Worm (Caenorhabditis elegans) whole organism, L1 larva: ENCODE data around the gene M04D8.7.

Experiments used
- C04F5.9 ChIP-seq: sonication (generic microtip); optimal IDR thresholded peaks from 2 replicates; lab custom pipeline; 2016; ENCODE audit warnings: missing genetic modification characterization, missing compliant biosample characterization
- C16A3.4 ChIP-seq: fragments of 150-350 bp; optimal IDR thresholded peaks from 2 replicates; lab custom pipeline; 2014; ENCODE audit warnings: missing biosample characterization, missing genetic modification characterization
- aha-1 ChIP-seq: fragments of 150-350 bp; optimal IDR thresholded peaks from 2 replicates; lab custom pipeline; 2014; ENCODE audit warnings: missing biosample characterization, missing genetic modification characterization
- alr-1 ChIP-seq: fragments of 200-800 bp; sonication (Bioruptor generic); optimal IDR thresholded peaks from 2 replicates; lab custom pipeline; 2018; ENCODE audit warnings: borderline replicate concordance, mild to moderate bottlenecking, missing genetic modification characterization, missing compliant biosample characterization
- aly-2 ChIP-seq: fragments of 150-350 bp; optimal IDR thresholded peaks from 2 replicates; lab custom pipeline; 2014; ENCODE audit warnings: missing biosample characterization, missing genetic modification characterization
- ceh-82 ChIP-seq, 3 experiments: fragments of 150-350 bp in 1 of 3; sonication (generic microtip) in 2 of 3; optimal IDR thresholded peaks; 2 replicates each; lab custom pipeline; 2014 to 2017; ENCODE audit warnings: missing biosample characterization in 3 of 3, missing genetic modification characterization in 3 of 3
- ceh-90 ChIP-seq: sonication (generic microtip); optimal IDR thresholded peaks from 2 replicates; lab custom pipeline; 2016; ENCODE audit warnings: missing genetic modification characterization, missing compliant biosample characterization
- ces-1 ChIP-seq: fragments of 150-350 bp; optimal IDR thresholded peaks from 2 replicates; lab custom pipeline; 2014; ENCODE audit warnings: missing biosample characterization, missing genetic modification reagents, missing genetic modification characterization
- dpl-1 ChIP-seq, 3 experiments: fragments of 150-350 bp in 2 of 3; sonication (generic microtip) in 1 of 3; optimal IDR thresholded peaks; 2 replicates each; lab custom pipeline; 2014 to 2017; ENCODE audit warnings: missing biosample characterization in 3 of 3, missing genetic modification characterization in 3 of 3, missing genetic modification reagents in 3 of 3
- dsc-1 ChIP-seq: sonication (generic microtip); optimal IDR thresholded peaks from 2 replicates; lab custom pipeline; 2016; ENCODE audit warnings: mild to moderate bottlenecking, missing genetic modification characterization, missing compliant biosample characterization
- efl-3 ChIP-seq: fragments of 200-800 bp; sonication (Bioruptor generic); optimal IDR thresholded peaks from 2 replicates; lab custom pipeline; 2018; ENCODE audit warnings: mild to moderate bottlenecking, missing genetic modification characterization, missing compliant biosample characterization
- egl-13 ChIP-seq: sonication (generic microtip); optimal IDR thresholded peaks from 2 replicates; lab custom pipeline; 2016; ENCODE audit warnings: missing genotype, missing genetic modification reagents, missing genetic modification characterization, missing compliant biosample characterization
- egl-27 ChIP-seq, 2 experiments: fragments of 150-350 bp in 1 of 2; sonication (generic microtip); optimal IDR thresholded peaks; 3 replicates each; lab custom pipeline; 2017 to 2018; ENCODE audit warnings: missing biosample characterization in 2 of 2, missing genetic modification characterization in 2 of 2, missing genetic modification reagents in 2 of 2
- elt-2 ChIP-seq: sonication (generic microtip); optimal IDR thresholded peaks from 2 replicates; lab custom pipeline; 2016; ENCODE audit warnings: missing genetic modification characterization, mild to moderate bottlenecking, inconsistent platforms, missing compliant biosample characterization, missing genetic modification reagents
- elt-3 ChIP-seq, 6 experiments: fragments of 150-350 bp in 1 of 6; sonication (generic microtip); optimal IDR thresholded peaks; 2 replicates each; lab custom pipeline; 2017 to 2018; ENCODE audit warnings: missing biosample characterization in 6 of 6, missing genetic modification characterization in 6 of 6, inconsistent platforms in 1 of 6
- fkh-8 ChIP-seq: sonication (generic microtip); optimal IDR thresholded peaks from 2 replicates; lab custom pipeline; 2016; ENCODE audit warnings: mild to moderate bottlenecking, missing genetic modification characterization, missing compliant biosample characterization
- isw-1 ChIP-seq: fragments of 200-800 bp; sonication (Bioruptor generic); IDR thresholded peaks from 2 replicates; pipeline ENCODE4 v1.3.6; 2022; ENCODE audit warnings: missing genetic modification characterization, missing compliant biosample characterization
- lin-14 ChIP-seq: fragments of 200-800 bp; sonication (Bioruptor generic); optimal IDR thresholded peaks from 2 replicates; lab custom pipeline; 2018; ENCODE audit warnings: mild to moderate bottlenecking, missing genetic modification characterization, moderate library complexity, missing compliant biosample characterization
- lin-35 ChIP-seq, 2 experiments: fragments of 150-350 bp; optimal IDR thresholded peaks; 2 replicates each; lab custom pipeline; 2014; ENCODE audit warnings: missing biosample characterization in 2 of 2, missing genetic modification characterization in 2 of 2, missing genetic modification reagents in 2 of 2
- lin-39 ChIP-seq: fragments of 150-350 bp; optimal IDR thresholded peaks from 2 replicates; lab custom pipeline; 2014; ENCODE audit warnings: missing biosample characterization, missing genetic modification reagents, missing genetic modification characterization
- lir-3 ChIP-seq: sonication (generic microtip); optimal IDR thresholded peaks from 2 replicates; lab custom pipeline; 2016; ENCODE audit warnings: mild to moderate bottlenecking, missing genetic modification characterization, moderate library complexity, missing compliant biosample characterization; ENCODE audit not compliant: poor library complexity
- mab-9 ChIP-seq: fragments of 200-800 bp; sonication (Bioruptor generic); IDR thresholded peaks from 2 replicates; pipeline ENCODE4 v1.3.6; 2022; ENCODE audit warnings: missing genetic modification reagents, missing genetic modification characterization, missing compliant biosample characterization
- mdl-1 ChIP-seq, 2 experiments: fragments of 150-350 bp; optimal IDR thresholded peaks; 2 replicates each; lab custom pipeline; 2014 to 2017; ENCODE audit warnings: missing biosample characterization in 2 of 2, missing genetic modification characterization in 2 of 2, inconsistent platforms in 1 of 2
- mep-1 ChIP-seq: fragments of 150-350 bp; optimal IDR thresholded peaks from 2 replicates; lab custom pipeline; 2014; ENCODE audit warnings: missing biosample characterization, missing genetic modification characterization
- nhr-11 ChIP-seq: fragments of 150-350 bp; optimal IDR thresholded peaks from 2 replicates; lab custom pipeline; 2014; ENCODE audit warnings: missing biosample characterization, missing genetic modification characterization
- nhr-19 ChIP-seq: fragments of 200-800 bp; sonication (Bioruptor generic); conservative IDR thresholded peaks from 2 replicates; pipeline ENCODE4 v1.3.6; 2022; ENCODE audit warnings: missing genetic modification characterization, missing compliant biosample characterization
- nhr-20 ChIP-seq: sonication (generic microtip); optimal IDR thresholded peaks from 2 replicates; lab custom pipeline; 2016; ENCODE audit warnings: mild to moderate bottlenecking, missing genetic modification characterization, missing compliant biosample characterization
- nhr-237 ChIP-seq: fragments of 150-350 bp; optimal IDR thresholded peaks from 2 replicates; lab custom pipeline; 2014; ENCODE audit warnings: missing biosample characterization, missing genetic modification characterization
- nhr-28 ChIP-seq: fragments of 150-350 bp; optimal IDR thresholded peaks from 2 replicates; lab custom pipeline; 2014; ENCODE audit warnings: missing biosample characterization, missing genetic modification characterization
- nhr-47 ChIP-seq: sonication (generic microtip); optimal IDR thresholded peaks from 2 replicates; lab custom pipeline; 2016; ENCODE audit warnings: mild to moderate bottlenecking, missing genetic modification characterization, moderate library complexity, missing compliant biosample characterization
- nhr-71 ChIP-seq: sonication (generic microtip); optimal IDR thresholded peaks from 2 replicates; lab custom pipeline; 2016; ENCODE audit warnings: mild to moderate bottlenecking, missing genetic modification characterization, moderate library complexity, missing compliant biosample characterization
- nhr-77 ChIP-seq: fragments of 150-350 bp; optimal IDR thresholded peaks from 2 replicates; lab custom pipeline; 2014; ENCODE audit warnings: missing biosample characterization, missing genetic modification characterization
- pag-3 ChIP-seq: sonication (generic microtip); optimal IDR thresholded peaks from 2 replicates; lab custom pipeline; 2017; ENCODE audit warnings: missing genetic modification characterization, mild to moderate bottlenecking, missing compliant biosample characterization, antibody characterized with exemption, borderline replicate concordance; ENCODE audit not compliant: insufficient read depth
- pax-3 ChIP-seq: fragments of 200-800 bp; sonication (Bioruptor generic); optimal IDR thresholded peaks from 2 replicates; lab custom pipeline; 2018; ENCODE audit warnings: mild to moderate bottlenecking, missing genetic modification characterization, moderate library complexity, missing compliant biosample characterization
- skn-1 ChIP-seq: fragments of 150-350 bp; optimal IDR thresholded peaks from 2 replicates; lab custom pipeline; 2014; ENCODE audit warnings: missing biosample characterization, missing genetic modification characterization
- snpc-4 ChIP-seq: fragments of 150-350 bp; optimal IDR thresholded peaks from 2 replicates; lab custom pipeline; 2014; ENCODE audit warnings: missing biosample characterization, missing genetic modification characterization
- snu-23 ChIP-seq: sonication (generic microtip); optimal IDR thresholded peaks from 2 replicates; lab custom pipeline; 2016; ENCODE audit warnings: missing genetic modification characterization, missing compliant biosample characterization
- sox-4 ChIP-seq: sonication (generic microtip); optimal IDR thresholded peaks from 2 replicates; lab custom pipeline; 2016; ENCODE audit warnings: missing genetic modification characterization, missing compliant biosample characterization
- swsn-7 ChIP-seq: sonication (generic microtip); optimal IDR thresholded peaks from 2 replicates; lab custom pipeline; 2016; ENCODE audit warnings: missing genetic modification characterization, missing compliant biosample characterization
- tbx-2 ChIP-seq: sonication (generic microtip); optimal IDR thresholded peaks from 2 replicates; lab custom pipeline; 2016; ENCODE audit warnings: missing genetic modification characterization, missing compliant biosample characterization
- tlp-1 ChIP-seq: fragments of 150-350 bp; optimal IDR thresholded peaks from 2 replicates; lab custom pipeline; 2014; ENCODE audit warnings: missing biosample characterization, missing genetic modification characterization
- unc-30 ChIP-seq: sonication (generic microtip); optimal IDR thresholded peaks from 2 replicates; lab custom pipeline; 2017; ENCODE audit warnings: missing biosample characterization, missing genetic modification characterization
- unc-62 ChIP-seq: fragments of 150-350 bp; optimal IDR thresholded peaks from 2 replicates; lab custom pipeline; 2014; ENCODE audit warnings: missing biosample characterization, missing genetic modification reagents, missing genetic modification characterization
- unc-86 ChIP-seq: sonication (generic microtip); optimal IDR thresholded peaks from 2 replicates; lab custom pipeline; 2016; ENCODE audit warnings: missing genetic modification characterization, missing compliant biosample characterization

The M04D8.7 gene

ce11 chrIII:10010117-10010516, 27.1 kb upstream of the M04D8.7 start, which contains the start of gene fbxa-155:
Gene fbxa-155 (minus strand): TSS chrIII:10010217.
- TF ChIP-seq nhr-237 (tag; lab: Kevin White, UChicago): no peak
- TF ChIP-seq pax-3: no peak
- no peak for TF ChIP-seq ceh-90 (tag; lab: Kevin White, UChicago)
- TF ChIP-seq nhr-77: no peak
- no peak for TF ChIP-seq sox-4 (tag; lab: Kevin White, UChicago)
- TF ChIP-seq aly-2 (tag; lab: Kevin White, UChicago): no peak
- TF ChIP-seq elt-3 (tag; optimal IDR thresholded peaks at IDR 0.05; lab: Kevin White, UChicago): no peak
- TF ChIP-seq elt-2 (tag; lab: Kevin White, UChicago): no peak
- TF ChIP-seq isw-1 (GFP tag; lab: Robert Waterston, UW): no peak
- TF ChIP-seq mdl-1 (tag; optimal IDR thresholded peaks at IDR 0.05; lab: Kevin White, UChicago): no peak
- TF ChIP-seq alr-1 (tag; lab: Kevin White, UChicago): no peak
- TF ChIP-seq C04F5.9 (tag; lab: Kevin White, UChicago): no peak
- no peak for TF ChIP-seq ces-1 (GFP tag; lab: Kevin White, UChicago)
- no peak for TF ChIP-seq lin-39 (tag; lab: Kevin White, UChicago)

- TF ChIP-seq mab-9 (GFP tag; lab: Robert Waterston, UW): no peak
- no peak for TF ChIP-seq pag-3 (tag; lab: Kevin White, UChicago)
- TF ChIP-seq egl-27 (tag; optimal IDR thresholded peaks at IDR 0.05; lab: Kevin White, UChicago): no peak
- TF ChIP-seq aha-1 (tag; lab: Kevin White, UChicago): no peak
- TF ChIP-seq sox-4 (tag; lab: Kevin White, UChicago): no peak
- TF ChIP-seq skn-1 (tag; lab: Kevin White, UChicago): no peak
- no peak for TF ChIP-seq snpc-4 (tag; lab: Kevin White, UChicago)
- TF ChIP-seq dpl-1 (GFP tag; optimal IDR thresholded peaks at IDR 0.05; lab: Kevin White, UChicago): no peak
- TF ChIP-seq C16A3.4 (tag; lab: Kevin White, UChicago): no peak
- TF ChIP-seq unc-30: no peak
- TF ChIP-seq ceh-90 (tag; lab: Kevin White, UChicago): no peak
- TF ChIP-seq aly-2 (tag; lab: Kevin White, UChicago): no peak
- no peak for TF ChIP-seq mep-1
- TF ChIP-seq lin-39 (tag; lab: Kevin White, UChicago): no peak
- TF ChIP-seq nhr-28 (tag; lab: Kevin White, UChicago): no peak
- TF ChIP-seq snu-23 (GFP tag; lab: Kevin White, UChicago): no peak
- TF ChIP-seq tlp-1 (tag; lab: Kevin White, UChicago): no peak
- TF ChIP-seq nhr-11 (tag; lab: Kevin White, UChicago): no peak
- TF ChIP-seq lir-3 (tag; lab: Kevin White, UChicago): no peak
- no peak for TF ChIP-seq nhr-237 (tag; lab: Kevin White, UChicago)
- TF ChIP-seq, all 84 proteins: peak for 0
Observed at ce11 chrIII:10012136-10012535, 25.1 kb upstream of the M04D8.7 start, which contains the start of gene C05B5.16. Gene C05B5.16 (plus strand): TSS chrIII:10012436.

ce11 chrIII:10016413-10017051, 20.7 kb upstream of the M04D8.7 start, which contains the start of gene rgs-1:
Gene rgs-1 (minus strand): TSS chrIII:10016558.
- TF ChIP-seq nhr-19 (GFP tag; lab: Robert Waterston, UW) (no peak), unc-86 (tag; lab: Kevin White, UChicago) (peak; percentile 74), ceh-82 (tag; optimal IDR thresholded peaks at IDR 0.05; lab: Kevin White, UChicago) (peak; percentile 3 to 76 (median 11)), lin-14 (peak; percentile 82), isw-1 (GFP tag; lab: Robert Waterston, UW) (0 out of 2 replicates have a peak, but pooled peaks have one; percentile 6), fkh-8 (tag; lab: Kevin White, UChicago) (peak; percentile 79), lin-35 (GFP tag; optimal IDR thresholded peaks at IDR 0.05; lab: Kevin White, UChicago) (peak in 1 of 2 experiments; percentile 55), swsn-7 (peak; percentile 43), nhr-71 (tag; lab: Kevin White, UChicago) (peak; percentile 75), tlp-1 (tag; lab: Kevin White, UChicago) (no peak), nhr-20 (tag; lab: Kevin White, UChicago) (no peak), mep-1 (peak; percentile 49), snu-23 (GFP tag; lab: Kevin White, UChicago) (peak; percentile 55), tbx-2 (peak; percentile 33), unc-62 (GFP tag; lab: Kevin White, UChicago) (no peak), dsc-1 (peak; percentile 61), egl-13 (tag; lab: Kevin White, UChicago) (peak; percentile 10), sox-4 (tag; lab: Kevin White, UChicago) (no peak), aha-1 (tag; lab: Kevin White, UChicago) (no peak), skn-1 (tag; lab: Kevin White, UChicago) (peak; percentile 24), nhr-47 (peak; percentile 61), dpl-1 (GFP tag; optimal IDR thresholded peaks at IDR 0.05; lab: Kevin White, UChicago) (peak in 1 of 3 experiments; percentile 13), efl-3 (GFP tag; lab: Kevin White, UChicago) (no peak), mdl-1 (tag; optimal IDR thresholded peaks at IDR 0.05; lab: Kevin White, UChicago) (peak in 1 of 2 experiments; percentile 4)
